Fruit fly (Drosophila melanogaster) whole organism, prepupa: ENCODE measurements around the gene dsd.

Experiments used
- CG10631 ChIP-seq: fragments of 200-800 bp; sonication (Bioruptor generic); optimal IDR thresholded peaks from 2 replicates; lab custom pipeline; 2016; ENCODE audit warnings: missing biosample characterization, missing genetic modification characterization
- CG10669 ChIP-seq: fragments of 200-800 bp; sonication (Bioruptor generic); optimal IDR thresholded peaks from 3 replicates; lab custom pipeline; 2018; ENCODE audit warnings: missing biosample characterization, mild to moderate bottlenecking, missing genetic modification characterization, moderate library complexity
- CG11294 ChIP-seq: fragments of 200-800 bp; sonication (Bioruptor generic); IDR thresholded peaks from 2 replicates; pipeline ENCODE4 v1.3.6; 2022; ENCODE audit warnings: missing biosample characterization, missing genetic modification characterization
- CG15336 ChIP-seq: fragments of 200-800 bp; sonication (Bioruptor generic); IDR thresholded peaks from 2 replicates; pipeline ENCODE4 v1.3.6; 2022; ENCODE audit warnings: missing biosample characterization, missing genetic modification characterization
- CG1621 ChIP-seq: fragments of 200-800 bp; sonication (Bioruptor generic); optimal IDR thresholded peaks from 3 replicates; lab custom pipeline; 2018; ENCODE audit warnings: missing biosample characterization, mild to moderate bottlenecking, missing genetic modification characterization
- CG16779 ChIP-seq: fragments of 200-800 bp; sonication (Bioruptor generic); optimal IDR thresholded peaks from 3 replicates; lab custom pipeline; 2017; ENCODE audit warnings: missing biosample characterization, mild to moderate bottlenecking, missing genetic modification characterization
- CG32006 ChIP-seq: fragments of 200-800 bp; sonication (Bioruptor generic); optimal IDR thresholded peaks from 3 replicates; lab custom pipeline; 2017; ENCODE audit warnings: missing biosample characterization, mild to moderate bottlenecking, missing genetic modification characterization
- CG3919 ChIP-seq: fragments of 200-800 bp; sonication (Bioruptor generic); optimal IDR thresholded peaks from 3 replicates; lab custom pipeline; 2016; ENCODE audit warnings: missing biosample characterization, missing genetic modification characterization
- CG4318 ChIP-seq: fragments of 200-800 bp; sonication (Bioruptor generic); optimal IDR thresholded peaks from 3 replicates; lab custom pipeline; 2017; ENCODE audit warnings: missing biosample characterization, mild to moderate bottlenecking, missing genetic modification characterization
- CG6163 ChIP-seq: fragments of 200-800 bp; sonication (Bioruptor generic); IDR thresholded peaks from 3 replicates; pipeline ENCODE4 v1.3.6; 2022; ENCODE audit warnings: missing biosample characterization, missing genetic modification characterization
- CG6276 ChIP-seq: fragments of 200-800 bp; sonication (Bioruptor generic); optimal IDR thresholded peaks from 2 replicates; lab custom pipeline; 2017; ENCODE audit warnings: missing biosample characterization, mild to moderate bottlenecking, missing genetic modification characterization
- CG6854 ChIP-seq: fragments of 200-800 bp; sonication (Bioruptor generic); optimal IDR thresholded peaks from 2 replicates; lab custom pipeline; 2017; ENCODE audit warnings: missing biosample characterization, mild to moderate bottlenecking, missing genetic modification characterization
- CG7368 ChIP-seq: fragments of 200-800 bp; sonication (Bioruptor generic); optimal IDR thresholded peaks from 3 replicates; lab custom pipeline; 2016; ENCODE audit warnings: missing biosample characterization, missing genetic modification characterization
- CG8119 ChIP-seq: fragments of 200-800 bp; sonication (Bioruptor generic); IDR thresholded peaks from 3 replicates; pipeline ENCODE4 v1.3.6; 2022; ENCODE audit warnings: missing biosample characterization, missing genetic modification characterization
- CG9139 ChIP-seq: fragments of 200-800 bp; sonication (Bioruptor generic); optimal IDR thresholded peaks from 3 replicates; lab custom pipeline; 2017; ENCODE audit warnings: missing biosample characterization, mild to moderate bottlenecking, missing genetic modification characterization
- Eip75B ChIP-seq: fragments of 200-800 bp; sonication (Bioruptor generic); optimal IDR thresholded peaks from 3 replicates; lab custom pipeline; 2016; ENCODE audit warnings: missing biosample characterization, missing genetic modification characterization
- Eip78C ChIP-seq: fragments of 200-800 bp; sonication (Bioruptor generic); peaks from one replicate; lab custom pipeline; 2016; ENCODE audit warnings: missing biosample characterization, missing genetic modification characterization
- Eip93F ChIP-seq: fragments of 200-800 bp; sonication (Bioruptor generic); optimal IDR thresholded peaks from 2 replicates; lab custom pipeline; 2016; ENCODE audit warnings: missing biosample characterization, mild to moderate bottlenecking, missing genetic modification characterization
- Gug ChIP-seq: fragments of 200-800 bp; sonication (Bioruptor generic); IDR thresholded peaks from 2 replicates; pipeline ENCODE4 v1.3.6; 2022; ENCODE audit warnings: missing biosample characterization, missing genetic modification characterization
- Hr39 ChIP-seq: fragments of 200-800 bp; sonication (Bioruptor generic); optimal IDR thresholded peaks from 2 replicates; lab custom pipeline; 2016; ENCODE audit warnings: missing biosample characterization, missing genetic modification characterization
- Met ChIP-seq: fragments of 200-800 bp; sonication (Bioruptor generic); optimal IDR thresholded peaks from 3 replicates; lab custom pipeline; 2016; ENCODE audit warnings: missing biosample characterization, missing genetic modification characterization
- OdsH ChIP-seq: fragments of 200-800 bp; sonication (Bioruptor generic); optimal IDR thresholded peaks from 3 replicates; lab custom pipeline; 2016; ENCODE audit warnings: missing biosample characterization, missing genetic modification characterization
- Sox102F ChIP-seq: fragments of 200-800 bp; sonication (Bioruptor generic); optimal IDR thresholded peaks from 2 replicates; lab custom pipeline; 2016; ENCODE audit warnings: missing biosample characterization, mild to moderate bottlenecking, missing genetic modification characterization
- Sox14 ChIP-seq: fragments of 200-800 bp; sonication (Bioruptor generic); optimal IDR thresholded peaks from 3 replicates; lab custom pipeline; 2016; ENCODE audit warnings: missing biosample characterization, missing genetic modification characterization
- Sox15 ChIP-seq: fragments of 200-800 bp; sonication (Bioruptor generic); optimal IDR thresholded peaks from 3 replicates; lab custom pipeline; 2016; ENCODE audit warnings: missing biosample characterization, missing genetic modification characterization
- achi ChIP-seq: fragments of 200-800 bp; sonication (Bioruptor generic); optimal IDR thresholded peaks from 3 replicates; lab custom pipeline; 2016; ENCODE audit warnings: missing biosample characterization, missing genetic modification characterization
- acj6 ChIP-seq: fragments of 200-800 bp; sonication (Bioruptor generic); optimal IDR thresholded peaks from 3 replicates; lab custom pipeline; 2016; ENCODE audit warnings: missing biosample characterization, missing genetic modification characterization
- cyc ChIP-seq: fragments of 200-800 bp; sonication (Bioruptor generic); optimal IDR thresholded peaks from 3 replicates; lab custom pipeline; 2016; ENCODE audit warnings: missing biosample characterization, missing genetic modification characterization
- dac ChIP-seq: fragments of 200-800 bp; sonication (Bioruptor generic); optimal IDR thresholded peaks from 2 replicates; lab custom pipeline; 2017; ENCODE audit warnings: missing biosample characterization, mild to moderate bottlenecking, missing genetic modification characterization
- dsx ChIP-seq: fragments of 200-800 bp; optimal IDR thresholded peaks from 3 replicates; lab custom pipeline; 2019; ENCODE audit warnings: missing biosample characterization, mild to moderate bottlenecking, missing genetic modification characterization, moderate library complexity; ENCODE audit not compliant: poor library complexity, severe bottlenecking
- eg ChIP-seq: fragments of 200-800 bp; sonication (Bioruptor generic); IDR thresholded peaks from 3 replicates; pipeline ENCODE4 v1.3.6; 2022; ENCODE audit warnings: missing biosample characterization, missing genetic modification characterization
- esn ChIP-seq: fragments of 200-800 bp; sonication (Bioruptor generic); optimal IDR thresholded peaks from 2 replicates; lab custom pipeline; 2016; ENCODE audit warnings: missing biosample characterization, mild to moderate bottlenecking, missing genetic modification characterization, moderate library complexity
- fd59A ChIP-seq: fragments of 200-800 bp; sonication (Bioruptor generic); optimal IDR thresholded peaks from 2 replicates; lab custom pipeline; 2017; ENCODE audit warnings: missing biosample characterization, mild to moderate bottlenecking, missing genetic modification characterization, missing genetic modification reagents
- lz ChIP-seq: fragments of 200-800 bp; sonication (Bioruptor generic); optimal IDR thresholded peaks from 3 replicates; lab custom pipeline; 2016; ENCODE audit warnings: missing biosample characterization, missing genetic modification characterization
- net ChIP-seq: fragments of 200-800 bp; sonication (Bioruptor generic); optimal IDR thresholded peaks from 3 replicates; lab custom pipeline; 2016; ENCODE audit warnings: missing biosample characterization, missing genetic modification characterization
- spab ChIP-seq: fragments of 200-800 bp; sonication (Bioruptor generic); optimal IDR thresholded peaks from 2 replicates; lab custom pipeline; 2017; ENCODE audit warnings: missing biosample characterization, mild to moderate bottlenecking, missing genetic modification characterization, missing genetic modification reagents
- svp ChIP-seq: fragments of 200-800 bp; sonication (Bioruptor generic); peaks from one replicate; lab custom pipeline; 2016; ENCODE audit warnings: missing biosample characterization, missing genetic modification characterization
- vri ChIP-seq: fragments of 200-800 bp; sonication (Bioruptor generic); optimal IDR thresholded peaks from 3 replicates; lab custom pipeline; 2016; ENCODE audit warnings: missing biosample characterization, mild to moderate bottlenecking, missing genetic modification characterization

Gene dsd

dm6 chr3R:27569706-27570105 lies 37.5 kb downstream of the dsd start (continued):
- TF ChIP-seq spab (GFP tag; lab: Kevin White, UChicago), result peak; percentile 69
- TF ChIP-seq Eip78C (GFP tag; lab: Kevin White, UChicago), result peak; percentile 98
- peak; percentile 91 for TF ChIP-seq dac (GFP tag; lab: Kevin White, UChicago)
- no peak for TF ChIP-seq CG1621 (tag; lab: Kevin White, UChicago)
- TF ChIP-seq acj6, result no peak
- TF ChIP-seq lz, result peak; percentile 89
- TF ChIP-seq CG7368 (GFP tag; lab: Kevin White, UChicago), result peak; percentile 90
- peak; percentile 66 for TF ChIP-seq dsx (GFP tag; lab: Kevin White, UChicago)
- TF ChIP-seq Met (GFP tag; lab: Kevin White, UChicago), result peak; percentile 92
- TF ChIP-seq OdsH (GFP tag; lab: Kevin White, UChicago), result no peak
- no peak for TF ChIP-seq Hr39
- peak; percentile 49 for TF ChIP-seq fd59A
- TF ChIP-seq Gug (GFP tag; lab: Robert Waterston, UW), result peak; percentile 93
- TF ChIP-seq CG3919 (GFP tag; lab: Kevin White, UChicago), result peak; percentile 95
- TF ChIP-seq CG8119 (GFP tag; lab: Robert Waterston, UW), result peak; percentile 96
- TF ChIP-seq CG32006 (GFP tag; lab: Kevin White, UChicago), result peak; percentile 94
- peak; percentile 72 for TF ChIP-seq Sox15 (GFP tag; lab: Kevin White, UChicago)
- TF ChIP-seq CG16779 (tag; lab: Kevin White, UChicago), result peak; percentile 74
- peak; percentile 96 for TF ChIP-seq cyc (GFP tag; lab: Kevin White, UChicago)
- peak; percentile 82 for TF ChIP-seq CG10669 (GFP tag; lab: Kevin White, UChicago)

dm6 chr3R:27568545-27568944 lies 38.7 kb downstream of the dsd start:
- TF ChIP-seq CG10631 (GFP tag; lab: Kevin White, UChicago) (no peak), achi (GFP tag; lab: Kevin White, UChicago) (no peak), vri (GFP tag; lab: Kevin White, UChicago) (peak; percentile 19), Eip93F (peak; percentile 29), CG16779 (tag; lab: Kevin White, UChicago) (no peak), Sox102F (GFP tag; lab: Kevin White, UChicago) (no peak), spab (GFP tag; lab: Kevin White, UChicago) (no peak), net (GFP tag; lab: Kevin White, UChicago) (no peak), CG6276 (GFP tag; lab: Kevin White, UChicago) (no peak)

- TF ChIP-seq net (GFP tag; lab: Kevin White, UChicago) (no peak), Eip78C (GFP tag; lab: Kevin White, UChicago) (peak; percentile 28), CG6163 (peak; percentile 41; the same call in 1 of the 3 replicates), CG9139 (GFP tag; lab: Kevin White, UChicago) (no peak), Eip93F (no peak), eg (GFP tag; lab: Robert Waterston, UW) (peak; percentile 38; the same call in 2 of the 3 replicates), svp (GFP tag; lab: Kevin White, UChicago) (no peak), CG11294 (GFP tag; lab: Robert Waterston, UW) (0 out of 2 replicates have a peak, but pooled peaks have one; percentile 12), Eip75B (GFP tag; lab: Kevin White, UChicago) (no peak), OdsH (GFP tag; lab: Kevin White, UChicago) (no peak), CG4318 (no peak)
These were observed 46.1 kb downstream of the dsd start, which contains the start of gene CG5646 for dm6 chr3R:27561114-27561513. Gene CG5646, minus strand, starts transcription at chr3R:27561319.

dm6 chr3R:27558660-27559319 lies 48.4 kb downstream of the dsd start, which contains the start of gene Klp98A:
Gene Klp98A, minus strand, starts transcription at chr3R:27559145.
- TF ChIP-seq vri (GFP tag; lab: Kevin White, UChicago) (peak; percentile 28), esn (peak; percentile 38), dsx (GFP tag; lab: Kevin White, UChicago) (peak; percentile 54), Sox14 (peak; percentile 46), CG32006 (GFP tag; lab: Kevin White, UChicago) (no peak), CG6854 (GFP tag; lab: Kevin White, UChicago) (peak; percentile 50), Eip78C (GFP tag; lab: Kevin White, UChicago) (peak; percentile 54), CG15336 (GFP tag; lab: Robert Waterston, UW) (peak; percentile 42; the same call in 1 of the 2 replicates), CG10669 (GFP tag; lab: Kevin White, UChicago) (no peak)
